Fruit fly (Drosophila melanogaster) whole organism, embryonic: ENCODE results near the gene Bacc.

Source experiments
- ATbp ChIP-seq: fragments of 200-800 bp; sonication (Bioruptor generic); optimal IDR thresholded peaks from 2 replicates; lab custom pipeline; 2017; ENCODE audit warnings: missing biosample characterization, mild to moderate bottlenecking, missing genetic modification characterization, missing genetic modification reagents
- Awh ChIP-seq: fragments of 200-800 bp; sonication (Bioruptor generic); IDR thresholded peaks from 2 replicates; pipeline ENCODE4, ENCODE4 v1.3.6; 2022; ENCODE audit warnings: missing biosample characterization, missing genetic modification characterization
- BEAF-32 ChIP-seq: fragments of 200-800 bp; sonication (Bioruptor generic); optimal IDR thresholded peaks from 3 replicates; lab custom pipeline; 2017; ENCODE audit warnings: missing biosample characterization, missing genetic modification characterization, mild to moderate bottlenecking, moderate library complexity, missing genetic modification reagents
- CG10959 ChIP-seq: fragments of 200-800 bp; sonication (Bioruptor generic); IDR thresholded peaks from 2 replicates; pipeline ENCODE4 v1.3.6; 2022; ENCODE audit warnings: missing biosample characterization, missing genetic modification characterization
- CG11504 ChIP-seq: fragments of 200-800 bp; sonication (Bioruptor generic); optimal IDR thresholded peaks from 3 replicates; lab custom pipeline; 2019; ENCODE audit warnings: missing biosample characterization, mild to moderate bottlenecking, missing genetic modification characterization, moderate library complexity
- CG12071 ChIP-seq: fragments of 200-800 bp; sonication (Bioruptor generic); optimal IDR thresholded peaks from 3 replicates; lab custom pipeline; 2018; ENCODE audit warnings: missing biosample characterization, mild to moderate bottlenecking, missing genetic modification characterization
- CG12236 ChIP-seq: fragments of 200-800 bp; sonication (Bioruptor generic); optimal IDR thresholded peaks from 2 replicates; lab custom pipeline; 2016; ENCODE audit warnings: missing biosample characterization, missing genetic modification characterization
- CG13287 ChIP-seq: fragments of 200-800 bp; sonication (Bioruptor generic); IDR thresholded peaks from 2 replicates; pipeline ENCODE4 v1.3.6; 2022; ENCODE audit warnings: missing biosample characterization, missing genetic modification characterization; ENCODE audit not compliant: partially characterized antibody
- CG14441 ChIP-seq: fragments of 200-800 bp; sonication (Bioruptor generic); IDR thresholded peaks from 2 replicates; pipeline ENCODE4 v1.3.6; 2022; ENCODE audit warnings: missing biosample characterization, missing genetic modification characterization
- CG15601 ChIP-seq: fragments of 200-800 bp; sonication (Bioruptor generic); optimal IDR thresholded peaks from 3 replicates; lab custom pipeline; 2019; ENCODE audit warnings: missing biosample characterization, mild to moderate bottlenecking, missing genetic modification characterization, moderate library complexity
- CG1647 ChIP-seq: fragments of 200-800 bp; sonication (Bioruptor generic); optimal IDR thresholded peaks from 3 replicates; lab custom pipeline; 2016; ENCODE audit warnings: missing biosample characterization, missing genetic modification characterization
- CG17802 ChIP-seq: fragments of 200-800 bp; sonication (Bioruptor generic); optimal IDR thresholded peaks from 2 replicates; lab custom pipeline; 2018; ENCODE audit warnings: missing biosample characterization, mild to moderate bottlenecking, missing genetic modification characterization, moderate library complexity
- CG31224 ChIP-seq: fragments of 200-800 bp; sonication (Bioruptor generic); IDR thresholded peaks from 2 replicates; pipeline ENCODE4 v1.3.6; 2022; ENCODE audit warnings: missing biosample characterization, missing genetic modification characterization
- CG32767 ChIP-seq: fragments of 200-800 bp; sonication (Bioruptor generic); IDR thresholded peaks from 2 replicates; pipeline ENCODE4 v1.3.6; 2022; ENCODE audit warnings: missing biosample characterization, missing genetic modification characterization
- CG3726 ChIP-seq: fragments of 200-800 bp; sonication (Bioruptor generic); IDR thresholded peaks from 3 replicates; pipeline ENCODE4, ENCODE4 v1.3.6; 2022; ENCODE audit warnings: missing biosample characterization, missing genetic modification characterization
- CG3847 ChIP-seq: fragments of 200-800 bp; sonication (Bioruptor generic); IDR thresholded peaks from 2 replicates; pipeline ENCODE4 v1.3.6; 2022; ENCODE audit warnings: missing biosample characterization, missing genetic modification characterization
- CG4424 ChIP-seq: fragments of 200-800 bp; sonication (Bioruptor generic); optimal IDR thresholded peaks from 3 replicates; lab custom pipeline; 2016; ENCODE audit warnings: missing biosample characterization, missing genetic modification characterization
- CG6272 ChIP-seq: fragments of 200-800 bp; sonication (Bioruptor generic); IDR thresholded peaks from 2 replicates; pipeline ENCODE4 v1.3.6; 2022; ENCODE audit warnings: missing biosample characterization, missing genetic modification characterization
- CG8924 ChIP-seq: fragments of 200-800 bp; optimal IDR thresholded peaks from 3 replicates; lab custom pipeline; 2019; ENCODE audit warnings: missing biosample characterization, mild to moderate bottlenecking, missing genetic modification characterization, moderate library complexity
- CG8944 ChIP-seq: fragments of 200-800 bp; sonication (Bioruptor generic); optimal IDR thresholded peaks from 3 replicates; lab custom pipeline; 2016; ENCODE audit warnings: missing biosample characterization, missing genetic modification characterization
- CG9932 ChIP-seq: fragments of 200-800 bp; sonication (Bioruptor generic); IDR thresholded peaks from 2 replicates; pipeline ENCODE4 v1.3.6; 2022; ENCODE audit warnings: missing biosample characterization, missing genetic modification characterization
- CoRest ChIP-seq: fragments of 200-800 bp; sonication (Bioruptor generic); optimal IDR thresholded peaks from 3 replicates; lab custom pipeline; 2018; ENCODE audit warnings: missing biosample characterization, mild to moderate bottlenecking, missing genetic modification characterization, moderate library complexity
- D19B ChIP-seq: fragments of 200-800 bp; sonication (Bioruptor generic); optimal IDR thresholded peaks from 2 replicates; lab custom pipeline; 2017; ENCODE audit warnings: missing biosample characterization, mild to moderate bottlenecking, missing genetic modification characterization
- Dfd ChIP-seq, 2 experiments: fragments of >200 bp; optimal IDR thresholded peaks; 2 replicates each; lab custom pipeline; 2017; ENCODE audit warnings: missing biosample characterization in 2 of 2, missing genetic modification characterization in 2 of 2
- Dp ChIP-seq: fragments of 200-800 bp; sonication (Bioruptor generic); optimal IDR thresholded peaks from 2 replicates; lab custom pipeline; 2018; ENCODE audit warnings: missing biosample characterization, mild to moderate bottlenecking, missing genetic modification characterization, moderate library complexity
- Hr78 ChIP-seq, 2 experiments: fragments of 200-800 bp in 1 of 2; fragments of >200 bp in 1 of 2; sonication (Bioruptor generic) in 1 of 2; optimal IDR thresholded peaks; 2 replicates each; lab custom pipeline; 2017 to 2019; ENCODE audit warnings: missing biosample characterization in 2 of 2, missing genetic modification characterization in 2 of 2, mild to moderate bottlenecking in 1 of 2, moderate library complexity in 1 of 2
- Jarid2 ChIP-seq: fragments of 200-800 bp; sonication (Bioruptor generic); optimal IDR thresholded peaks from 3 replicates; lab custom pipeline; 2017; ENCODE audit warnings: mild to moderate bottlenecking, missing biosample characterization, missing genetic modification reagents, missing genetic modification characterization
- MBD-R2 ChIP-seq: fragments of 200-800 bp; sonication (Bioruptor generic); IDR thresholded peaks from 2 replicates; pipeline ENCODE4 v1.3.6; 2022; ENCODE audit warnings: missing biosample characterization, missing genetic modification characterization
- NC2α ChIP-seq: fragments of 200-800 bp; sonication (Bioruptor generic); optimal IDR thresholded peaks from 2 replicates; lab custom pipeline; 2016; ENCODE audit warnings: missing biosample characterization, missing genetic modification characterization
- Neu2 ChIP-seq: fragments of 200-800 bp; sonication (Bioruptor generic); optimal IDR thresholded peaks from 3 replicates; lab custom pipeline; 2016; ENCODE audit warnings: missing biosample characterization, missing genetic modification characterization, borderline replicate concordance
- Optix ChIP-seq: fragments of 200-800 bp; sonication (Bioruptor generic); IDR thresholded peaks from 3 replicates; pipeline ENCODE4 v1.3.6; 2022; ENCODE audit warnings: missing biosample characterization, missing genetic modification characterization
- Xbp1 ChIP-seq: fragments of 200-800 bp; sonication (Bioruptor generic); optimal IDR thresholded peaks from 3 replicates; lab custom pipeline; 2016; ENCODE audit warnings: missing biosample characterization, mild to moderate bottlenecking, missing genetic modification characterization
- ab ChIP-seq: fragments of 200-800 bp; sonication (Bioruptor generic); optimal IDR thresholded peaks from 2 replicates; lab custom pipeline; 2016; ENCODE audit warnings: missing biosample characterization, missing genetic modification characterization
- bsh ChIP-seq, 2 experiments: fragments of 200-800 bp; sonication (Bioruptor generic); optimal IDR thresholded peaks; 2 replicates each; lab custom pipeline; 2017 to 2018; ENCODE audit warnings: mild to moderate bottlenecking in 2 of 2, missing biosample characterization in 2 of 2, missing genetic modification characterization in 2 of 2, moderate library complexity in 1 of 2
- btn ChIP-seq: fragments of 200-800 bp; sonication (Bioruptor generic); optimal IDR thresholded peaks from 2 replicates; lab custom pipeline; 2016; ENCODE audit warnings: missing biosample characterization, missing genetic modification characterization
- corto ChIP-seq: fragments of 200-800 bp; sonication (Bioruptor generic); optimal IDR thresholded peaks from 2 replicates; lab custom pipeline; 2016; ENCODE audit warnings: missing biosample characterization, mild to moderate bottlenecking, missing genetic modification characterization, moderate library complexity
- crol ChIP-seq: fragments of 200-800 bp; sonication (Bioruptor generic); IDR thresholded peaks from 2 replicates; pipeline ENCODE4 v1.3.6; 2022; ENCODE audit warnings: missing biosample characterization, missing genetic modification characterization
- esg ChIP-seq: fragments of 200-800 bp; sonication (Bioruptor generic); conservative IDR thresholded peaks from 2 replicates; pipeline ENCODE4 v1.3.6; 2022; ENCODE audit warnings: missing biosample characterization, missing genetic modification characterization
- ham ChIP-seq: fragments of 200-800 bp; sonication (Bioruptor generic); IDR thresholded peaks from 2 replicates; pipeline ENCODE4 v1.3.6; 2022; ENCODE audit warnings: missing biosample characterization, missing genetic modification characterization
- lab ChIP-seq: fragments of 200-800 bp; sonication (Bioruptor generic); optimal IDR thresholded peaks from 3 replicates; lab custom pipeline; 2017; ENCODE audit warnings: missing biosample characterization, missing genetic modification characterization, mild to moderate bottlenecking, moderate library complexity, missing genetic modification reagents
- mam ChIP-seq: fragments of 200-800 bp; sonication (Bioruptor generic); optimal IDR thresholded peaks from 3 replicates; lab custom pipeline; 2016; ENCODE audit warnings: missing biosample characterization, missing genetic modification characterization
- mirr ChIP-seq: fragments of 200-800 bp; sonication (Bioruptor generic); optimal IDR thresholded peaks from 3 replicates; lab custom pipeline; 2018; ENCODE audit warnings: missing biosample characterization, mild to moderate bottlenecking, missing genetic modification characterization
- pho ChIP-seq: fragments of 200-800 bp; sonication (Bioruptor generic); optimal IDR thresholded peaks from 2 replicates; lab custom pipeline; 2016; ENCODE audit warnings: missing biosample characterization, missing genetic modification characterization
- prd ChIP-seq, 3 experiments: fragments of >200 bp in 2 of 3; fragments of 200-800 bp in 1 of 3; sonication (Bioruptor generic) in 1 of 3; optimal IDR thresholded peaks in 2 of 3; IDR thresholded peaks in 1 of 3; 2 replicates in 2 of 3; 3 replicates in 1 of 3; pipeline versions ENCODE4 v1.3.6 to Lab custom; 2017 to 2022; ENCODE audit warnings: missing biosample characterization in 1 of 3, missing genetic modification characterization in 1 of 3
- ro ChIP-seq: fragments of 200-800 bp; sonication (Bioruptor generic); IDR thresholded peaks from 2 replicates; pipeline ENCODE4 v1.3.6; 2022; ENCODE audit warnings: missing biosample characterization, missing genetic modification characterization
- sna ChIP-seq: fragments of 200-800 bp; sonication (Bioruptor generic); IDR thresholded peaks from 2 replicates; pipeline ENCODE4 v1.3.6; 2022; ENCODE audit warnings: missing biosample characterization, missing genetic modification characterization; ENCODE audit not compliant: partially characterized antibody
- sr ChIP-seq: fragments of 200-800 bp; sonication (Bioruptor generic); IDR thresholded peaks from 3 replicates; pipeline ENCODE4 v1.3.6; 2022; ENCODE audit warnings: missing biosample characterization, missing genetic modification characterization
- tin ChIP-seq: fragments of 200-800 bp; sonication (Bioruptor generic); optimal IDR thresholded peaks from 3 replicates; lab custom pipeline; 2016; ENCODE audit warnings: missing biosample characterization, missing genetic modification characterization
- toy ChIP-seq: fragments of 200-800 bp; sonication (Bioruptor generic); IDR thresholded peaks from 2 replicates; pipeline ENCODE4 v1.3.6; 2022; ENCODE audit warnings: missing biosample characterization, missing genetic modification characterization
- zfh1 ChIP-seq: fragments of 200-800 bp; sonication (Bioruptor generic); IDR thresholded peaks from 3 replicates; pipeline ENCODE4 v1.3.6; 2022; ENCODE audit warnings: missing biosample characterization, missing genetic modification characterization

The Bacc gene

DNA sequence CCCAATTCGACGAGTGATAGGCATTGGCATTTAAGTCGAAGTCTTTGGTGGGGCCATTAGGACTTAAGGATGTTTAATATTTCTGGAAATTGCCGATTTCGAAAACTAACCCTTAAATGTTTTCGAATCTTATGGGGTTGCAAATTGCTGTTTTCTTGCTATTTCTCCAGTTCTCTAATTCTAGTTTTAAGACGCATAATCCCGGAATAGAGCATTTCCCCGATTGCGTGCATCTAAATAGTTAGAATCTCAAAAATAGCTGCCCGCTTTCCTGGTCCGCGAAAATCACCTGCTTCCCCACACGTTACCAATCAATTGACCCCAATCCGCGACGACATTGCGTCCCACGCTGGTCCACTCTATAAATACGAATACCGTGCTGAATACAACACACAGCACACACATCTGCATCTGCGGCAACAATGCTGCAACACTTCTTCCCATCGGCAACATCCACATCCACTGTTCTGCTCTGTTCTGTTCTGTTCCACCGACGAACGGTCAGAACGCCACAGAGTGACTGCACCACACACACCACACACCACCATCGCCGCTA lies at the start of gene Bacc (continued):
- TF ChIP-seq tin (GFP tag; lab: Kevin White, UChicago) (peak; percentile 80), bsh (GFP tag; optimal IDR thresholded peaks at IDR 0.05; lab: Kevin White, UChicago) (peak; percentile 79 to 99), toy (GFP tag; lab: Robert Waterston, UW) (no peak), esg (GFP tag; lab: Robert Waterston, UW) (no peak), sr (no peak), CG32767 (GFP tag; lab: Robert Waterston, UW) (no peak), mam (GFP tag; lab: Kevin White, UChicago) (peak; percentile 87), ro (GFP tag; lab: Robert Waterston, UW) (no peak), CG1647 (GFP tag; lab: Kevin White, UChicago) (peak; percentile 72), Awh (GFP tag; lab: Robert Waterston, UW) (no peak), ab (GFP tag; lab: Kevin White, UChicago) (peak; percentile 71), crol (GFP tag; lab: Robert Waterston, UW) (no peak), CG13287 (GFP tag; lab: Robert Waterston, UW) (no peak), prd (optimal IDR thresholded peaks at IDR 0.05; lab: Kevin White, UChicago) (no peak), prd (GFP tag; IDR thresholded peaks at IDR 0.05; lab: Robert Waterston, UW) (no peak), Xbp1 (peak; percentile 73), D19B (peak; percentile 40), Jarid2 (peak; percentile 61), lab (peak; percentile 92), CG3726 (GFP tag; lab: Robert Waterston, UW) (no peak), CG8924 (tag; lab: Kevin White, UChicago) (peak; percentile 82), MBD-R2 (GFP tag; lab: Robert Waterston, UW) (no peak), btn (GFP tag; lab: Kevin White, UChicago) (peak; percentile 76), CG11504 (tag; lab: Kevin White, UChicago) (peak; percentile 94), CG31224 (GFP tag; lab: Robert Waterston, UW) (no peak), corto (GFP tag; lab: Kevin White, UChicago) (peak; percentile 83), Optix (no peak), CG6272 (GFP tag; lab: Robert Waterston, UW) (peak; percentile 50), sna (GFP tag; lab: Robert Waterston, UW) (no peak), CG12071 (GFP tag; lab: Kevin White, UChicago) (peak; percentile 66), CoRest (tag; lab: Kevin White, UChicago) (peak; percentile 92), CG17802 (tag; lab: Kevin White, UChicago) (peak; percentile 21), ham (no peak), Hr78 (GFP tag; optimal IDR thresholded peaks at IDR 0.05; lab: Kevin White, UChicago) (peak in 1 of 2 experiments; percentile 41), CG8944 (GFP tag; lab: Kevin White, UChicago) (peak; percentile 75), pho (peak; percentile 88), CG3847 (GFP tag; lab: Robert Waterston, UW) (no peak), BEAF-32 (GFP tag; lab: Kevin White, UChicago) (no peak), CG10959 (GFP tag; lab: Robert Waterston, UW) (no peak), zfh1 (GFP tag; lab: Robert Waterston, UW) (no peak), CG12236 (GFP tag; lab: Kevin White, UChicago) (peak; percentile 81), Neu2 (GFP tag; lab: Kevin White, UChicago) (no peak), CG4424 (GFP tag; lab: Kevin White, UChicago) (peak; percentile 86), Dfd (GFP tag; optimal IDR thresholded peaks at IDR 0.05; lab: Kevin White, UChicago) (peak in 1 of 2 experiments; percentile 61), CG9932 (GFP tag; lab: Robert Waterston, UW) (no peak), NC2α (GFP tag; lab: Kevin White, UChicago) (peak; percentile 73), CG15601 (tag; lab: Kevin White, UChicago) (peak; percentile 76), mirr (peak; percentile 52), Dp (GFP tag; lab: Kevin White, UChicago) (no peak), ATbp (GFP tag; lab: Kevin White, UChicago) (peak; percentile 83), CG14441 (no peak)
